Worm (Caenorhabditis elegans) whole organism, L3 larva: ENCODE results near the gene parp-2.

Experiments used
- R02D3.7 ChIP-seq: fragments of 150-350 bp; optimal IDR thresholded peaks from 2 replicates; lab custom pipeline; 2014; ENCODE audit warnings: missing biosample characterization, missing genetic modification characterization
- ZK546.5 ChIP-seq: sonication (generic microtip); optimal IDR thresholded peaks from 2 replicates; lab custom pipeline; 2017; ENCODE audit warnings: missing biosample characterization, missing genetic modification characterization
- aly-2 ChIP-seq: fragments of 150-350 bp; optimal IDR thresholded peaks from 2 replicates; lab custom pipeline; 2014; ENCODE audit warnings: missing biosample characterization, missing genetic modification characterization
- ceh-16 ChIP-seq: sonication (generic microtip); optimal IDR thresholded peaks from 2 replicates; lab custom pipeline; 2017; ENCODE audit warnings: missing biosample characterization, missing genetic modification characterization
- ceh-28 ChIP-seq: fragments of 150-350 bp; optimal IDR thresholded peaks from 2 replicates; lab custom pipeline; 2014; ENCODE audit warnings: missing biosample characterization, missing genetic modification reagents, missing genetic modification characterization
- ceh-82 ChIP-seq: fragments of 150-350 bp; optimal IDR thresholded peaks from 2 replicates; lab custom pipeline; 2014; ENCODE audit warnings: missing biosample characterization, missing genetic modification characterization
- ceh-9 ChIP-seq: sonication (generic microtip); optimal IDR thresholded peaks from 2 replicates; lab custom pipeline; 2018; ENCODE audit warnings: missing biosample characterization, missing genetic modification characterization
- daf-12 ChIP-seq: fragments of 150-350 bp; optimal IDR thresholded peaks from 2 replicates; lab custom pipeline; 2014; ENCODE audit warnings: missing biosample characterization, missing genetic modification reagents, missing genetic modification characterization
- egl-27 ChIP-seq: sonication (generic microtip); optimal IDR thresholded peaks from 4 replicates; lab custom pipeline; 2017; ENCODE audit warnings: missing biosample characterization, missing genetic modification reagents, missing genetic modification characterization
- egl-5 ChIP-seq: fragments of 150-350 bp; optimal IDR thresholded peaks from 2 replicates; lab custom pipeline; 2017; ENCODE audit warnings: missing biosample characterization, missing genetic modification reagents, missing genetic modification characterization, inconsistent platforms
- elt-3 ChIP-seq, 3 experiments: fragments of 150-350 bp in 1 of 3; sonication (generic microtip) in 2 of 3; optimal IDR thresholded peaks; 2 replicates in 2 of 3; 4 replicates in 1 of 3; lab custom pipeline; 2014 to 2017; ENCODE audit warnings: missing biosample characterization in 3 of 3, missing genetic modification characterization in 3 of 3
- eor-1 ChIP-seq, 2 experiments: fragments of 150-350 bp; optimal IDR thresholded peaks; 2 replicates each; lab custom pipeline; 2014 to 2018; ENCODE audit warnings: missing biosample characterization in 2 of 2, missing genetic modification characterization in 2 of 2
- fkh-10 ChIP-seq: sonication (generic microtip); optimal IDR thresholded peaks from 2 replicates; lab custom pipeline; 2017; ENCODE audit warnings: missing biosample characterization, missing genetic modification reagents, missing genetic modification characterization
- fkh-2 ChIP-seq: fragments of 150-350 bp; optimal IDR thresholded peaks from 2 replicates; lab custom pipeline; 2014; ENCODE audit warnings: missing biosample characterization, missing genetic modification reagents, missing genetic modification characterization
- fos-1 ChIP-seq: fragments of 150-350 bp; optimal IDR thresholded peaks from 2 replicates; lab custom pipeline; 2014; ENCODE audit warnings: missing biosample characterization, missing genetic modification characterization
- jun-1 ChIP-seq: fragments of 150-350 bp; optimal IDR thresholded peaks from 2 replicates; lab custom pipeline; 2014; ENCODE audit warnings: missing biosample characterization, missing genetic modification reagents, missing genetic modification characterization
- lin-15B ChIP-seq: fragments of 150-350 bp; optimal IDR thresholded peaks from 2 replicates; lab custom pipeline; 2014; ENCODE audit warnings: missing biosample characterization, missing genetic modification characterization
- lin-39 ChIP-seq: fragments of 150-350 bp; optimal IDR thresholded peaks from 2 replicates; lab custom pipeline; 2018; ENCODE audit warnings: missing biosample characterization, missing genetic modification reagents, missing genetic modification characterization
- mdl-1 ChIP-seq: fragments of 150-350 bp; optimal IDR thresholded peaks from 2 replicates; lab custom pipeline; 2014; ENCODE audit warnings: missing biosample characterization, missing genetic modification characterization
- nhr-12 ChIP-seq: fragments of 150-350 bp; optimal IDR thresholded peaks from 2 replicates; lab custom pipeline; 2014; ENCODE audit warnings: missing biosample characterization, missing genetic modification characterization
- nhr-23 ChIP-seq: fragments of 150-350 bp; optimal IDR thresholded peaks from 2 replicates; lab custom pipeline; 2014; ENCODE audit warnings: missing biosample characterization, missing genetic modification reagents, missing genetic modification characterization
- nhr-237 ChIP-seq: fragments of 150-350 bp; optimal IDR thresholded peaks from 2 replicates; lab custom pipeline; 2014; ENCODE audit warnings: missing biosample characterization, missing genetic modification characterization
- nhr-25 ChIP-seq: sonication (generic microtip); optimal IDR thresholded peaks from 2 replicates; lab custom pipeline; 2017; ENCODE audit warnings: missing biosample characterization, missing genetic modification characterization
- nhr-28 ChIP-seq: fragments of 150-350 bp; optimal IDR thresholded peaks from 2 replicates; lab custom pipeline; 2014; ENCODE audit warnings: missing biosample characterization, missing genetic modification characterization
- nhr-43 ChIP-seq: sonication (generic microtip); optimal IDR thresholded peaks from 2 replicates; lab custom pipeline; 2016; ENCODE audit warnings: mild to moderate bottlenecking, missing genetic modification characterization, missing compliant biosample characterization; ENCODE audit not compliant: poor library complexity, severe bottlenecking
- nhr-67 ChIP-seq: fragments of 150-350 bp; optimal IDR thresholded peaks from 2 replicates; lab custom pipeline; 2014; ENCODE audit warnings: missing biosample characterization, missing genetic modification characterization
- nhr-76 ChIP-seq: fragments of 150-350 bp; sonication (generic microtip); optimal IDR thresholded peaks from 5 replicates; lab custom pipeline; 2014; ENCODE audit warnings: missing biosample characterization, missing genetic modification characterization
- nhr-77 ChIP-seq: fragments of 150-350 bp; optimal IDR thresholded peaks from 2 replicates; lab custom pipeline; 2014; ENCODE audit warnings: missing biosample characterization, missing genetic modification characterization
- pha-4 ChIP-seq: fragments of 150-350 bp; optimal IDR thresholded peaks from 2 replicates; lab custom pipeline; 2014; ENCODE audit warnings: missing biosample characterization, missing genetic modification reagents, missing genetic modification characterization
- pqm-1 ChIP-seq: fragments of 150-350 bp; optimal IDR thresholded peaks from 2 replicates; lab custom pipeline; 2017; ENCODE audit warnings: missing biosample characterization, missing genetic modification characterization, inconsistent platforms
- sea-2 ChIP-seq: fragments of 150-350 bp; sonication (generic microtip); optimal IDR thresholded peaks from 4 replicates; lab custom pipeline; 2014; ENCODE audit warnings: missing biosample characterization, missing genetic modification reagents, missing genetic modification characterization
- skn-1 ChIP-seq: fragments of 150-350 bp; optimal IDR thresholded peaks from 2 replicates; lab custom pipeline; 2014; ENCODE audit warnings: missing biosample characterization, missing genetic modification characterization
- snpc-4 ChIP-seq: fragments of 150-350 bp; optimal IDR thresholded peaks from 2 replicates; lab custom pipeline; 2014; ENCODE audit warnings: missing biosample characterization, missing genetic modification characterization
- tbx-2 ChIP-seq: sonication (generic microtip); optimal IDR thresholded peaks from 2 replicates; lab custom pipeline; 2016; ENCODE audit warnings: mild to moderate bottlenecking, missing genetic modification characterization, missing compliant biosample characterization
- unc-62 ChIP-seq: fragments of 150-350 bp; sonication (generic microtip); optimal IDR thresholded peaks from 4 replicates; lab custom pipeline; 2014; ENCODE audit warnings: missing biosample characterization, missing genetic modification reagents, missing genetic modification characterization
- ztf-11 ChIP-seq: fragments of 150-350 bp; optimal IDR thresholded peaks from 2 replicates; lab custom pipeline; 2014; ENCODE audit warnings: missing biosample characterization, missing genetic modification characterization

Gene parp-2

DNA sequence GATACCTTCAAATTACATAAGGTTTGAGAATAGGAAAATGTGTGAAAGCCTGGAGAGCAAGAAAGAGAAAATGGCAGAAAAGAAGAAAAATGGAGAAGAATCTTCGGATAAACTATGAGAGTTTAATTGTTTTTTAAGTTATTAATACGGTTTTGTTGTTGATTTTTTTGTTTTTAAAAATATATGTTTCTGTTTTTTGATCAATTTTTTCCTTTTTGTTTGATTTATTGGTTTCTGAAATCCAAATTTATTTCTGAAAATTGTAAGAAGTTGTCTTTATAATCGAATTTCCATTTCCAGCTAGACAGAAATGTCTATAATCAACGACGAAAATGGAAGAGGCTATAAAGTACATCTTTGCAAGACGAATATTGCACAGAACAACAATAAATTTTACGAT lies at the start of gene parp-2:
TSS of gene parp-2 (plus strand) at position 301 of the 400 bp plus-strand sequence.
- TF ChIP-seq nhr-67 = no peak
- TF ChIP-seq ceh-28 (tag; lab: Kevin White, UChicago) = no peak
- no peak for TF ChIP-seq snpc-4 (tag; lab: Kevin White, UChicago)
- no peak for TF ChIP-seq jun-1
- TF ChIP-seq nhr-43 (tag; lab: Kevin White, UChicago) = no peak
- no peak for TF ChIP-seq ceh-9
- TF ChIP-seq pqm-1 (tag; lab: Kevin White, UChicago) = no peak
- TF ChIP-seq lin-15B (tag; lab: Kevin White, UChicago) = no peak
- TF ChIP-seq nhr-23 (tag; lab: Kevin White, UChicago) = no peak
- no peak for TF ChIP-seq aly-2 (tag; lab: Kevin White, UChicago)
- TF ChIP-seq elt-3 (tag; optimal IDR thresholded peaks at IDR 0.05; lab: Kevin White, UChicago) = no peak
- no peak for TF ChIP-seq pha-4 (tag; lab: Kevin White, UChicago)
- TF ChIP-seq nhr-76 (tag; lab: Kevin White, UChicago) = no peak

DNA sequence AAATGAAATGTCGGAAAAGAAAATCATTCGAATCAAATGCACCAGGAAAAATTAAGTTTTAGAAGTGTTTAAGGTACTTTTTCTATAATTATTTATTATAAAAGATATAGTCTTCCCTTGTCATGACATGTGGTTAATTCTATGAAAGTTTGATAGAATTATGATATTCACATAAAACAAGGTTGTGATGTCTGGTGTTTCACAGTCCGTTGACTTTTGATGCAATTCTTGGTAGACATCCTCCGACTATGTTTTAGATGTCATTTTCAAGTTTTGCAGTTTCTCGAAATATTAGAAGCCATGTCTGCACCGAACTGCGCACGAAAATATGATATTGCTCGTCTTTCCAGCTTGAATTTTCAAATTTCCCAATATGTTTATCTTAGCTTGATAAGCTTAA lies 48.5 kb upstream of the parp-2 start, which contains the start of gene sra-7:
TSS of gene sra-7 (plus strand) at position 301 of the 400 bp plus-strand sequence.
- TF ChIP-seq fkh-10 (GFP tag; lab: Kevin White, UChicago) (no peak), sea-2 (GFP tag; lab: Kevin White, UChicago) (no peak), nhr-25 (no peak), unc-62 (no peak), ceh-82 (tag; lab: Kevin White, UChicago) (no peak)

DNA sequence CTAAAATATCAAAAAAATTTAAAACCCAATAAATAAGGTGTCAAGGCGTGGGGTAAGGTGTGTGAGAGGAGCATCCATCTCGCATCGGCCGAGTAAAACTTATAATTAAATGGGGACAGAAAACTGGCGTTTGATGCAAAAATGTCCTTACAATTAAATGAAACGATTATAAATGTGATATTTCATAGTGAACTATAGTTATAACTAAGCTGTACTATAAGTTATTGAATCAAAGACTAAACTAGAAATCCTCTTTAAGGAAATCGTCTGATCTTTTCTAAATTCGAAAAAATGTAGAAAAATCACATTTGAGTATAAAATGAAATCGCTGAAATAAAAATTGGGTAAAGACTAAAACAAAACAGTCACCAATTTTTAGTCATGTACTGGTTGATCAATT lies 42.1 kb upstream of the parp-2 start, which contains the start of gene sra-6:
TSS of gene sra-6 (minus strand) at position 101 of the 400 bp plus-strand sequence.
- TF ChIP-seq nhr-12 (tag; lab: Kevin White, UChicago) (no peak), snpc-4 (tag; lab: Kevin White, UChicago) (no peak), elt-3 (tag; optimal IDR thresholded peaks at IDR 0.05; lab: Kevin White, UChicago) (no peak), ceh-9 (no peak), nhr-23 (tag; lab: Kevin White, UChicago) (no peak), R02D3.7 (no peak), nhr-77 (tag; lab: Kevin White, UChicago) (no peak), daf-12 (tag; lab: Kevin White, UChicago) (no peak), fos-1 (no peak), aly-2 (tag; lab: Kevin White, UChicago) (no peak), ztf-11 (tag; lab: Kevin White, UChicago) (no peak), tbx-2 (tag; lab: Kevin White, UChicago) (no peak), mdl-1 (tag; lab: Kevin White, UChicago) (no peak), egl-5 (tag; lab: Kevin White, UChicago) (no peak), ceh-82 (tag; lab: Kevin White, UChicago) (no peak), nhr-25 (no peak), nhr-28 (no peak), lin-15B (tag; lab: Kevin White, UChicago) (no peak), eor-1 (tag; optimal IDR thresholded peaks at IDR 0.05; lab: Kevin White, UChicago) (no peak), lin-39 (tag; lab: Kevin White, UChicago) (no peak)

DNA sequence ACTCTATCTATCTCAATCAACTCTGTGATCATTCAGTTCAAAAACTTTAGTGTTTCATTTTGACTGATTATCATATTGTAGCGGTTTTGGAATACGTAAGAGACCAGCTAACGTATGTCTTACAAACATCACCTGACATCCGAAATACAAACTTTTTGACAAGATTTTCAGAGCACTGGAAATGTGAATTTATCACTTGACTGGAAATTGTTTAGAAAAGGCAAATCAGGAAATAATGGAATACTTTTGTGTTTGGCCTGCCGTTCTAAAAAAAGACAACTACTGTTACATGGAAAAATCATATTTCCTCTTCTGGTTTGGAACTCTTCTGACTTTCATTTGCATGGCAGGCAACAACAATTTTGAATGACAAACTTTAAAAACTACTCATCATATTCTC lies 41.3 kb upstream of the parp-2 start, which contains the start of gene F35H8.12:
TSS of gene F35H8.12 (plus strand) at position 301 of the 400 bp plus-strand sequence.
- TF ChIP-seq nhr-23 (tag; lab: Kevin White, UChicago) (no peak), fkh-2 (tag; lab: Kevin White, UChicago) (no peak), sea-2 (GFP tag; lab: Kevin White, UChicago) (no peak), nhr-237 (tag; lab: Kevin White, UChicago) (no peak), eor-1 (tag; optimal IDR thresholded peaks at IDR 0.05; lab: Kevin White, UChicago) (no peak), skn-1 (tag; lab: Kevin White, UChicago) (no peak), unc-62 (no peak), nhr-25 (no peak)

DNA sequence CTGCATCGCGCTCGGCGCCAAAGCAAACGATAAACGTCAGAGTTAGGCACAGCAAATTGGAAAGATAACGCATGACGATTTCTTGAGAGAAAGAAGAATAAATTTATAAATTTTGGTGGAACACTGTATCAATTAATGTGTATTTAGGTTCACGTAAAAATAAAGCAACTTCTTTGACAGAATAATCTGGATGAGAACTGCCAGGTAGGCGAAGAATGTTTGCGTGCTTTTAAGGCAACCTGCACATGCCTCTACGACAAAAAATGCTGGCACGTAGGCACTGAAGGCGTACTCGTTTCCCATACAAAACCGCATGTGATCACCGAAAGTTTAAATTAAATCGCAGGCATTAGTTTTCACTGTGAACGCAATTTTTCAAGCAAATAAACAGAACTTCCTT lies 39.7 kb upstream of the parp-2 start, which contains the start of gene F35H8.1:
TSS of gene F35H8.1 (minus strand) at position 101 of the 400 bp plus-strand sequence.
- TF ChIP-seq ceh-9 = no peak
- no peak for TF ChIP-seq ceh-28 (tag; lab: Kevin White, UChicago)
- TF ChIP-seq jun-1 = no peak
- TF ChIP-seq pha-4 (tag; lab: Kevin White, UChicago) = no peak
- no peak for TF ChIP-seq sea-2 (GFP tag; lab: Kevin White, UChicago)
- TF ChIP-seq skn-1 (tag; lab: Kevin White, UChicago) = no peak
- no peak for TF ChIP-seq nhr-12 (tag; lab: Kevin White, UChicago)
- no peak for TF ChIP-seq fos-1
- no peak for TF ChIP-seq lin-39 (tag; lab: Kevin White, UChicago)
- TF ChIP-seq ceh-16 (tag; lab: Kevin White, UChicago) = no peak
- no peak for TF ChIP-seq daf-12 (tag; lab: Kevin White, UChicago)
- TF ChIP-seq egl-27 (tag; lab: Kevin White, UChicago) = no peak
- no peak for TF ChIP-seq ZK546.5 (tag; lab: Kevin White, UChicago)
- no peak for TF ChIP-seq nhr-23 (tag; lab: Kevin White, UChicago)
- TF ChIP-seq nhr-43 (tag; lab: Kevin White, UChicago) = no peak
- no peak for TF ChIP-seq nhr-28
- TF ChIP-seq egl-5 (tag; lab: Kevin White, UChicago) = no peak
- TF ChIP-seq nhr-25 = no peak
- no peak for TF ChIP-seq elt-3 (tag; optimal IDR thresholded peaks at IDR 0.05; lab: Kevin White, UChicago)
